Fruit fly (Drosophila melanogaster) whole organism, embryonic: Measurements from ENCODE around the gene Hrb98DE.
A peak's percentile ranks its signal among the peaks of the same experiment; 100 is the strongest.

Source experiments
- Aef1 ChIP-seq: fragments of 200-800 bp; sonication (Bioruptor generic); IDR thresholded peaks from 3 replicates; pipeline ENCODE4 v1.3.6; 2022; ENCODE audit warnings: missing biosample characterization, missing genetic modification characterization
- CG11560 ChIP-seq: fragments of 200-800 bp; sonication (Bioruptor generic); IDR thresholded peaks from 3 replicates; pipeline ENCODE4 v1.3.6; 2022; ENCODE audit warnings: missing biosample characterization, missing genetic modification characterization
- CG14667 ChIP-seq: fragments of 200-800 bp; sonication (Bioruptor generic); IDR thresholded peaks from 2 replicates; pipeline ENCODE4 v1.3.6; 2022; ENCODE audit warnings: missing biosample characterization, missing genetic modification characterization
- CG15011 ChIP-seq: fragments of 200-800 bp; sonication (Bioruptor generic); optimal IDR thresholded peaks from 3 replicates; lab custom pipeline; 2018; ENCODE audit warnings: missing biosample characterization, mild to moderate bottlenecking, missing genetic modification characterization
- CG17912 ChIP-seq: fragments of 200-800 bp; sonication (Bioruptor generic); optimal IDR thresholded peaks from 2 replicates; lab custom pipeline; 2018; ENCODE audit warnings: missing biosample characterization, mild to moderate bottlenecking, missing genetic modification characterization
- CG31388 ChIP-seq: fragments of 200-800 bp; sonication (Bioruptor generic); optimal IDR thresholded peaks from 2 replicates; lab custom pipeline; 2016; ENCODE audit warnings: missing biosample characterization, missing genetic modification characterization
- CG33557 ChIP-seq: fragments of 200-800 bp; sonication (Bioruptor generic); optimal IDR thresholded peaks from 2 replicates; lab custom pipeline; 2019; ENCODE audit warnings: missing biosample characterization, mild to moderate bottlenecking, missing genetic modification characterization, moderate library complexity
- CG42726 ChIP-seq: fragments of 200-800 bp; sonication (Bioruptor generic); IDR thresholded peaks from 2 replicates; pipeline ENCODE4 v1.3.6; 2022; ENCODE audit warnings: missing biosample characterization, missing genetic modification characterization; ENCODE audit not compliant: partially characterized antibody
- CG4707 ChIP-seq: fragments of 200-800 bp; sonication (Bioruptor generic); optimal IDR thresholded peaks from 2 replicates; lab custom pipeline; 2018; ENCODE audit warnings: missing biosample characterization, mild to moderate bottlenecking, missing genetic modification characterization, moderate library complexity
- CG4820 ChIP-seq: fragments of 200-800 bp; sonication (Bioruptor generic); optimal IDR thresholded peaks from 3 replicates; lab custom pipeline; 2016; ENCODE audit warnings: missing biosample characterization, missing genetic modification characterization
- CG5180 ChIP-seq: fragments of 200-800 bp; sonication (Bioruptor generic); optimal IDR thresholded peaks from 3 replicates; lab custom pipeline; 2017; ENCODE audit warnings: missing biosample characterization, missing genetic modification characterization, mild to moderate bottlenecking, moderate library complexity, missing genetic modification reagents
- CG6272 ChIP-seq: fragments of 200-800 bp; sonication (Bioruptor generic); IDR thresholded peaks from 2 replicates; pipeline ENCODE4 v1.3.6; 2022; ENCODE audit warnings: missing biosample characterization, missing genetic modification characterization
- CG6854 ChIP-seq: fragments of 200-800 bp; sonication (Bioruptor generic); optimal IDR thresholded peaks from 3 replicates; lab custom pipeline; 2017; ENCODE audit warnings: missing biosample characterization, mild to moderate bottlenecking, missing genetic modification characterization
- CG7357 ChIP-seq: fragments of 200-800 bp; sonication (Bioruptor generic); IDR thresholded peaks from 3 replicates; pipeline ENCODE4 v1.3.6; 2022; ENCODE audit warnings: missing biosample characterization, missing genetic modification characterization
- CTCF ChIP-seq: fragments of 200-800 bp; sonication (Bioruptor generic); optimal IDR thresholded peaks from 2 replicates; lab custom pipeline; 2017; ENCODE audit warnings: missing biosample characterization, mild to moderate bottlenecking, missing genetic modification characterization, moderate library complexity
- CkIIα-i1 ChIP-seq: fragments of 200-800 bp; sonication (Bioruptor generic); IDR thresholded peaks from 2 replicates; pipeline ENCODE4 v1.3.6; 2022; ENCODE audit warnings: missing biosample characterization, missing genetic modification characterization
- Deaf1 ChIP-seq: fragments of 200-800 bp; optimal IDR thresholded peaks from 3 replicates; lab custom pipeline; 2019; ENCODE audit warnings: missing biosample characterization, mild to moderate bottlenecking, missing genetic modification characterization, moderate library complexity
- Doc3 ChIP-seq: fragments of 200-800 bp; sonication (Bioruptor generic); IDR thresholded peaks from 3 replicates; pipeline ENCODE4 v1.3.6; 2022; ENCODE audit warnings: missing biosample characterization, missing genetic modification characterization; ENCODE audit not compliant: partially characterized antibody
- Fer3 ChIP-seq: fragments of 200-800 bp; sonication (Bioruptor generic); optimal IDR thresholded peaks from 2 replicates; lab custom pipeline; 2018; ENCODE audit warnings: missing biosample characterization, mild to moderate bottlenecking, missing genetic modification characterization, moderate library complexity
- HLH3B ChIP-seq: fragments of 200-800 bp; sonication (Bioruptor generic); IDR thresholded peaks from 2 replicates; pipeline ENCODE4 v1.3.6; 2022; ENCODE audit warnings: missing biosample characterization, missing genetic modification characterization
- Kr ChIP-seq: fragments of 200-800 bp; sonication (Bioruptor generic); optimal IDR thresholded peaks from 2 replicates; lab custom pipeline; 2017; ENCODE audit warnings: missing biosample characterization, mild to moderate bottlenecking, missing genetic modification characterization
- Med ChIP-seq: fragments of 200-800 bp; sonication (Bioruptor generic); peaks from one replicate; lab custom pipeline; 2016; ENCODE audit warnings: missing biosample characterization, missing genetic modification characterization, mild to moderate bottlenecking, inconsistent platforms, moderate library complexity
- NFAT ChIP-seq: fragments of 200-800 bp; sonication (Bioruptor generic); IDR thresholded peaks from 2 replicates; pipeline ENCODE4 v1.3.6; 2022; ENCODE audit warnings: missing biosample characterization, missing genetic modification characterization
- Oli ChIP-seq: fragments of 200-800 bp; sonication (Bioruptor generic); optimal IDR thresholded peaks from 2 replicates; lab custom pipeline; 2018; ENCODE audit warnings: missing biosample characterization, mild to moderate bottlenecking, missing genetic modification characterization, moderate library complexity
- Optix ChIP-seq: fragments of 200-800 bp; sonication (Bioruptor generic); IDR thresholded peaks from 3 replicates; pipeline ENCODE4 v1.3.6; 2022; ENCODE audit warnings: missing biosample characterization, missing genetic modification characterization
- Spps ChIP-seq: fragments of 200-800 bp; sonication (Bioruptor generic); optimal IDR thresholded peaks from 2 replicates; lab custom pipeline; 2018; ENCODE audit warnings: missing biosample characterization, mild to moderate bottlenecking, missing genetic modification characterization
- Trl ChIP-seq, 3 experiments: fragments of >200 bp in 2 of 3; fragments of 200-800 bp in 1 of 3; sonication (Bioruptor generic) in 1 of 3; optimal IDR thresholded peaks; 2 replicates in 1 of 3; 3 replicates in 2 of 3; lab custom pipeline; 2016 to 2017; ENCODE audit warnings: missing biosample characterization in 1 of 3, missing genetic modification characterization in 1 of 3
- abd-A ChIP-seq: fragments of 200-800 bp; sonication (Bioruptor generic); optimal IDR thresholded peaks from 3 replicates; lab custom pipeline; 2019; ENCODE audit warnings: missing biosample characterization, mild to moderate bottlenecking, missing genetic modification characterization, moderate library complexity
- ash1 ChIP-seq: fragments of 200-800 bp; sonication (Bioruptor generic); optimal IDR thresholded peaks from 2 replicates; lab custom pipeline; 2018; ENCODE audit warnings: missing biosample characterization, mild to moderate bottlenecking, missing genetic modification characterization
- cg ChIP-seq: fragments of 200-800 bp; sonication (Bioruptor generic); optimal IDR thresholded peaks from 3 replicates; lab custom pipeline; 2019; ENCODE audit warnings: missing biosample characterization, mild to moderate bottlenecking, missing genetic modification characterization, moderate library complexity
- dpn ChIP-seq, 2 experiments: fragments of 200-800 bp; sonication (Bioruptor generic); optimal IDR thresholded peaks; 3 replicates each; lab custom pipeline; 2016; ENCODE audit warnings: missing biosample characterization in 2 of 2, missing genetic modification characterization in 2 of 2
- ems ChIP-seq: fragments of 200-800 bp; sonication (Bioruptor generic); optimal IDR thresholded peaks from 3 replicates; lab custom pipeline; 2016; ENCODE audit warnings: missing biosample characterization, missing genetic modification characterization
- fd64A ChIP-seq: fragments of 200-800 bp; sonication (Bioruptor generic); optimal IDR thresholded peaks from 3 replicates; lab custom pipeline; 2018; ENCODE audit warnings: missing biosample characterization, mild to moderate bottlenecking, missing genetic modification characterization
- ftz-f1 ChIP-seq: fragments of 200-800 bp; sonication (Bioruptor generic); optimal IDR thresholded peaks from 2 replicates; lab custom pipeline; 2016; ENCODE audit warnings: missing biosample characterization, missing genetic modification characterization
- gce ChIP-seq: fragments of 200-800 bp; sonication (Bioruptor generic); IDR thresholded peaks from 3 replicates; pipeline ENCODE4 v1.3.6; 2022; ENCODE audit warnings: missing biosample characterization, missing genetic modification characterization
- gsb-n ChIP-seq: fragments of 200-800 bp; sonication (Bioruptor generic); optimal IDR thresholded peaks from 3 replicates; lab custom pipeline; 2018; ENCODE audit warnings: missing biosample characterization, mild to moderate bottlenecking, missing genetic modification characterization
- mirr ChIP-seq: fragments of 200-800 bp; sonication (Bioruptor generic); optimal IDR thresholded peaks from 3 replicates; lab custom pipeline; 2018; ENCODE audit warnings: missing biosample characterization, mild to moderate bottlenecking, missing genetic modification characterization
- odd ChIP-seq: fragments of 200-800 bp; sonication (Bioruptor generic); optimal IDR thresholded peaks from 2 replicates; lab custom pipeline; 2017; ENCODE audit warnings: missing biosample characterization, mild to moderate bottlenecking, missing genetic modification characterization
- pzg ChIP-seq: fragments of 200-800 bp; sonication (Bioruptor generic); optimal IDR thresholded peaks from 3 replicates; lab custom pipeline; 2018; ENCODE audit warnings: missing biosample characterization, mild to moderate bottlenecking, missing genetic modification characterization, moderate library complexity
- sd ChIP-seq: fragments of 200-800 bp; sonication (Bioruptor generic); optimal IDR thresholded peaks from 3 replicates; lab custom pipeline; 2018; ENCODE audit warnings: missing biosample characterization, mild to moderate bottlenecking, missing genetic modification characterization, moderate library complexity
- sima ChIP-seq: fragments of 200-800 bp; sonication (Bioruptor generic); optimal IDR thresholded peaks from 2 replicates; lab custom pipeline; 2016; ENCODE audit warnings: missing biosample characterization, missing genetic modification characterization
- sob ChIP-seq: fragments of 200-800 bp; sonication (Bioruptor generic); IDR thresholded peaks from 2 replicates; pipeline ENCODE4 v1.3.6; 2022; ENCODE audit warnings: missing biosample characterization, missing genetic modification characterization
- sr ChIP-seq: fragments of 200-800 bp; sonication (Bioruptor generic); IDR thresholded peaks from 3 replicates; pipeline ENCODE4 v1.3.6; 2022; ENCODE audit warnings: missing biosample characterization, missing genetic modification characterization
- tin ChIP-seq: fragments of 200-800 bp; sonication (Bioruptor generic); optimal IDR thresholded peaks from 3 replicates; lab custom pipeline; 2016; ENCODE audit warnings: missing biosample characterization, missing genetic modification characterization
- ttk ChIP-seq: fragments of 200-800 bp; sonication (Bioruptor generic); IDR thresholded peaks from 2 replicates; pipeline ENCODE4 v2.1.2; 2022; ENCODE audit warnings: missing biosample characterization, missing genetic modification characterization
- tx ChIP-seq: fragments of 200-800 bp; sonication (Bioruptor generic); optimal IDR thresholded peaks from 2 replicates; lab custom pipeline; 2016; ENCODE audit warnings: missing biosample characterization, missing genetic modification characterization

Gene Hrb98DE

DNA sequence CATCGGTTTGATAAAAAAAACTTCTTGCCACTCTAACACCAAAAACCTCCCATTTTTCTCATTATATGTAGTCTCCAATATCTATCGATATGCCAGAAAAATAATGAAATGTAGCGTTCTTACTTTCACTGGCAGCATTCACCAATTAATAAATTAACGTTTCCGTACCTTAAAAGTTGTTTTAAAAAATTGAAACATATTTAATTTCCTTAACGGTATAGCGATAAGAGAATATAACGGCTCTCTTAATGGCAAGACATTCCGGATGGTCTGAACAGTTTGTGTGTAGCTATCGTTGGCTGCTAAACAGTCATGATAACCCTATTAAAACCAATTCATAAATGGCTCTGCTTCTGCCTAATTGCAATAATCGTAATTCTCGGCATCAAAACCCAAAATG is 36.5 kb downstream of the Hrb98DE start, which contains the start of gene CG9988:
CG9988 (plus strand) TSS at position 301 of the 400 bp plus-strand sequence.
- TF ChIP-seq CG42726 (GFP tag; lab: Robert Waterston, UW), result no peak
- no peak for TF ChIP-seq HLH3B (GFP tag; lab: Robert Waterston, UW)
- TF ChIP-seq ftz-f1, result no peak

DNA sequence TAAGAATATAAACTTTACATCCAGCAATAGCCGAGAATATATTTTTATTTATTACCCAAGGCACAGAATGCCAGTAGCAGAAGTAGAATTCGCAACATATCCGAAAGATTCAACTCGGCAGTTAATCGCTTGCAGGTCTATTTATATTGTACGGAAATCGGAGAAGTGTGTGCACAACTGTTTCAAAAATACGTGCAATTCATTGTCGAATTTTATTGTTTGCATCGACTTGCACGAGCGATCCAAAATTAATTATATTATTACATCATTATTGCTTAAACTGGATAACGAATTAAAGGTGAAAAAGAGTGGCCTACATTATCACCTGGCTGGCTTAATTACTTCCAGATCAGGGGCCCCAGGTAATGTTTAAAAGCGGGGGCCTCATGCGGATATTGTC is 43.2 kb downstream of the Hrb98DE start, which contains the start of gene CG14062:
CG14062 (minus strand) TSS at position 101 of the 400 bp plus-strand sequence.
- no peak for TF ChIP-seq CTCF
- no peak for TF ChIP-seq dpn (GFP tag; optimal IDR thresholded peaks at IDR 0.05; lab: Kevin White, UChicago)
- no peak for TF ChIP-seq cg
- no peak for TF ChIP-seq CG11560 (tag; lab: Robert Waterston, UW)
- TF ChIP-seq gsb-n (tag; lab: Kevin White, UChicago), result no peak
- no peak for TF ChIP-seq Fer3
- TF ChIP-seq CG6272, result no peak
- no peak for TF ChIP-seq Aef1 (GFP tag; lab: Robert Waterston, UW)
- no peak for TF ChIP-seq NFAT (GFP tag; lab: Robert Waterston, UW)
- TF ChIP-seq ems (GFP tag; lab: Kevin White, UChicago), result no peak
- TF ChIP-seq CG6854 (GFP tag; lab: Kevin White, UChicago), result no peak
- no peak for TF ChIP-seq CG31388
- TF ChIP-seq sr (GFP tag; lab: Robert Waterston, UW), result no peak
- TF ChIP-seq CG7357 (GFP tag; lab: Robert Waterston, UW), result no peak
- no peak for TF ChIP-seq Doc3 (GFP tag; lab: Robert Waterston, UW)

DNA sequence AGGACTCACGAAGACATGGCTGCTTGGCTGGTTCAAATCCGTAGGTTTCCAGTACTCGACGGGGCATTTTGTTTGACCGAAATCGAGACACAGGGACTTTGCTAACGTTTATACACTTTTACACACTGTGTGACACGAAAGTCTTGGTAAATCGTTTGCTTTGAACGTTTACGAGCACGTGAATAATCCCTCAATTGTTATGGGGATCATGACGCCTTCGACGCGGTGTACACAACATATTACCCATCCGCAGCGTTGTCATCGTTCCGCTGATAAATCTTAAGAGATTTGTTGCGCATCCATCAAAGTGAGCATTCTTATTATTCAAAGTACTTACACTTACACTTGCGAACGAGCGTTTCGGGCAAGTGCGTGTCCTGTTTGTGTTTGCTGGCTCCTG is 50.7 kb downstream of the Hrb98DE start, which contains the start of gene CG31050:
CG31050 (minus strand) TSS at position 101 of the 400 bp plus-strand sequence.
- TF ChIP-seq CG17912 (GFP tag; lab: Kevin White, UChicago), result no peak
- no peak for TF ChIP-seq CG14667 (GFP tag; lab: Robert Waterston, UW)
- TF ChIP-seq ttk (GFP tag; lab: Robert Waterston, UW), result no peak
- TF ChIP-seq gce (GFP tag; lab: Robert Waterston, UW), result no peak
- TF ChIP-seq ash1, result no peak
- no peak for TF ChIP-seq Kr (GFP tag; lab: Kevin White, UChicago)
- TF ChIP-seq tin (GFP tag; lab: Kevin White, UChicago), result no peak
- TF ChIP-seq CG5180, result no peak
- no peak for TF ChIP-seq CG15011
- no peak for TF ChIP-seq sob
- TF ChIP-seq Med (GFP tag; lab: Kevin White, UChicago), result no peak
- TF ChIP-seq CG33557 (GFP tag; lab: Kevin White, UChicago), result no peak
- TF ChIP-seq Optix (GFP tag; lab: Robert Waterston, UW), result no peak

DNA sequence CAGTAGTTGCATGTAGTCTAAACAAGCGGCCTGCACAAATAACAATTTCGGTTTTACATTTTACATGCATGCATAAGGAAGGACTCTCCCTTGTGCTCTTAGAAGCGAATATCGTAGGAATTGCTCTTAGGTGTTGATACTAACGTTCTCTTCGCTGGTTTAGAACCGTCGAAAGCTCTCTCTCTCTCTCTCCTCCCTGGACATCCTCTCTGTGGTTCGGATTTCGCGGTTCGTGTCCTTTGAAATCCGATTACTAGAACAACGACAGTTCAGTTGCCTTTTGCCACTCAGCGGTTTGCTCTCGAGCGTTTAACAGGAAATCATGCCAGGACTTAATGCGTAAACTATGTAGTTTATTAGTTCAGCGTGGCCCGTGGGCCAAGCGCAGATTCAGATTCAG is 55.0 kb downstream of the Hrb98DE start:
- no peak for TF ChIP-seq pzg
- peak; percentile 2 for TF ChIP-seq abd-A
- TF ChIP-seq Trl (optimal IDR thresholded peaks at IDR 0.05; lab: Kevin White, UChicago), result peak; percentile 29 to 65
- TF ChIP-seq Trl (GFP tag; optimal IDR thresholded peaks at IDR 0.05; lab: Kevin White, UChicago), result no peak
- no peak for TF ChIP-seq tx (GFP tag; lab: Kevin White, UChicago)
- no peak for TF ChIP-seq mirr (GFP tag; lab: Kevin White, UChicago)
- TF ChIP-seq CG4820 (GFP tag; lab: Kevin White, UChicago), result no peak
- no peak for TF ChIP-seq Oli (tag; lab: Kevin White, UChicago)
- no peak for TF ChIP-seq fd64A
- TF ChIP-seq sd, result no peak
- TF ChIP-seq Deaf1 (tag; lab: Kevin White, UChicago), result peak; percentile 91
- TF ChIP-seq odd, result no peak
- no peak for TF ChIP-seq sima (GFP tag; lab: Kevin White, UChicago)
- TF ChIP-seq Spps (tag; lab: Kevin White, UChicago), result no peak
- no peak for TF ChIP-seq CG4707 (GFP tag; lab: Kevin White, UChicago)
- no peak for TF ChIP-seq CkIIα-i1 (GFP tag; lab: Robert Waterston, UW)
